Fruit fly (Drosophila melanogaster) whole organism, embryonic: ENCODE data around the gene nst.
A peak's percentile ranks its signal among the peaks of the same experiment; 100 is the strongest.

ENCODE experiments used
- Asciz ChIP-seq: fragments of 200-800 bp; sonication (Bioruptor generic); optimal IDR thresholded peaks from 2 replicates; lab custom pipeline; 2017; ENCODE audit warnings: missing biosample characterization, mild to moderate bottlenecking, missing genetic modification characterization, missing genetic modification reagents
- B-H1 ChIP-seq: fragments of 200-800 bp; sonication (Bioruptor generic); IDR thresholded peaks from 3 replicates; pipeline ENCODE4 v1.3.6; 2022; ENCODE audit warnings: missing biosample characterization, missing genetic modification characterization
- Bdp1 ChIP-seq: fragments of 200-800 bp; sonication (Bioruptor generic); optimal IDR thresholded peaks from 3 replicates; lab custom pipeline; 2016; ENCODE audit warnings: missing biosample characterization, missing genetic modification characterization
- CG10274 ChIP-seq: fragments of 200-800 bp; sonication (Bioruptor generic); optimal IDR thresholded peaks from 3 replicates; lab custom pipeline; 2017; ENCODE audit warnings: missing biosample characterization, mild to moderate bottlenecking, missing genetic modification characterization
- CG14050 ChIP-seq: fragments of 200-800 bp; sonication (Bioruptor generic); IDR thresholded peaks from 3 replicates; pipeline ENCODE4 v1.3.6; 2022; ENCODE audit warnings: missing biosample characterization, missing genetic modification characterization
- CG1647 ChIP-seq: fragments of 200-800 bp; sonication (Bioruptor generic); optimal IDR thresholded peaks from 3 replicates; lab custom pipeline; 2016; ENCODE audit warnings: missing biosample characterization, missing genetic modification characterization
- CG16813 ChIP-seq: fragments of 200-800 bp; sonication (Bioruptor generic); IDR thresholded peaks from 3 replicates; pipeline ENCODE4 v1.3.6; 2022; ENCODE audit warnings: missing biosample characterization, missing genetic modification characterization; ENCODE audit not compliant: partially characterized antibody
- CG2120 ChIP-seq: fragments of 200-800 bp; sonication (Bioruptor generic); optimal IDR thresholded peaks from 3 replicates; lab custom pipeline; 2016; ENCODE audit warnings: missing biosample characterization, missing genetic modification characterization
- CG30020 ChIP-seq: fragments of 200-800 bp; optimal IDR thresholded peaks from 2 replicates; lab custom pipeline; 2019; ENCODE audit warnings: missing biosample characterization, mild to moderate bottlenecking, missing genetic modification characterization, moderate library complexity
- CG30431 ChIP-seq: fragments of 200-800 bp; sonication (Bioruptor generic); optimal IDR thresholded peaks from 2 replicates; lab custom pipeline; 2017; ENCODE audit warnings: missing biosample characterization, missing genetic modification characterization
- CG4617 ChIP-seq: fragments of 200-800 bp; sonication (Bioruptor generic); optimal IDR thresholded peaks from 3 replicates; lab custom pipeline; 2016; ENCODE audit warnings: missing biosample characterization, missing genetic modification characterization, borderline replicate concordance
- CG5180 ChIP-seq: fragments of 200-800 bp; sonication (Bioruptor generic); optimal IDR thresholded peaks from 3 replicates; lab custom pipeline; 2017; ENCODE audit warnings: missing biosample characterization, missing genetic modification characterization, mild to moderate bottlenecking, moderate library complexity, missing genetic modification reagents
- CG7745 ChIP-seq: fragments of 200-800 bp; sonication (Bioruptor generic); optimal IDR thresholded peaks from 2 replicates; lab custom pipeline; 2018; ENCODE audit warnings: missing biosample characterization, mild to moderate bottlenecking, missing genetic modification characterization, moderate library complexity
- CG7839 ChIP-seq: fragments of 200-800 bp; sonication (Bioruptor generic); optimal IDR thresholded peaks from 3 replicates; lab custom pipeline; 2018; ENCODE audit warnings: missing biosample characterization, mild to moderate bottlenecking, missing genetic modification characterization, moderate library complexity
- CG9437 ChIP-seq: fragments of 200-800 bp; sonication (Bioruptor generic); optimal IDR thresholded peaks from 2 replicates; lab custom pipeline; 2018; ENCODE audit warnings: missing biosample characterization, mild to moderate bottlenecking, missing genetic modification characterization
- CG9727 ChIP-seq: fragments of 200-800 bp; sonication (Bioruptor generic); optimal IDR thresholded peaks from 3 replicates; lab custom pipeline; 2017; ENCODE audit warnings: missing biosample characterization, mild to moderate bottlenecking, missing genetic modification characterization
- CkIIα-i1 ChIP-seq: fragments of 200-800 bp; sonication (Bioruptor generic); IDR thresholded peaks from 2 replicates; pipeline ENCODE4 v1.3.6; 2022; ENCODE audit warnings: missing biosample characterization, missing genetic modification characterization
- CrebB ChIP-seq: fragments of 200-800 bp; sonication (Bioruptor generic); optimal IDR thresholded peaks from 3 replicates; lab custom pipeline; 2018; ENCODE audit warnings: missing biosample characterization, mild to moderate bottlenecking, missing genetic modification characterization
- E2f1 ChIP-seq: fragments of 200-800 bp; sonication (Bioruptor generic); IDR thresholded peaks from 2 replicates; pipeline ENCODE4 v1.3.6; 2022; ENCODE audit warnings: missing biosample characterization, missing genetic modification characterization
- Ets65A ChIP-seq: fragments of 200-800 bp; sonication (Bioruptor generic); peaks from one replicate; lab custom pipeline; 2016; ENCODE audit warnings: missing biosample characterization, missing genetic modification characterization
- Hmx ChIP-seq: fragments of 200-800 bp; sonication (Bioruptor generic); optimal IDR thresholded peaks from 2 replicates; lab custom pipeline; 2016; ENCODE audit warnings: missing biosample characterization, missing genetic modification characterization
- Hr78 ChIP-seq, 2 experiments: fragments of 200-800 bp in 1 of 2; fragments of >200 bp in 1 of 2; sonication (Bioruptor generic) in 1 of 2; optimal IDR thresholded peaks; 2 replicates each; lab custom pipeline; 2017 to 2019; ENCODE audit warnings: missing biosample characterization in 2 of 2, missing genetic modification characterization in 2 of 2, mild to moderate bottlenecking in 1 of 2, moderate library complexity in 1 of 2
- Kr ChIP-seq: fragments of 200-800 bp; sonication (Bioruptor generic); optimal IDR thresholded peaks from 2 replicates; lab custom pipeline; 2017; ENCODE audit warnings: missing biosample characterization, mild to moderate bottlenecking, missing genetic modification characterization
- Lhr ChIP-seq: fragments of 200-800 bp; sonication (Bioruptor generic); optimal IDR thresholded peaks from 3 replicates; lab custom pipeline; 2017; ENCODE audit warnings: mild to moderate bottlenecking, missing biosample characterization, missing genetic modification reagents, missing genetic modification characterization
- Nf-YB ChIP-seq: fragments of 200-800 bp; sonication (Bioruptor generic); optimal IDR thresholded peaks from 3 replicates; lab custom pipeline; 2019; ENCODE audit warnings: missing biosample characterization, mild to moderate bottlenecking, missing genetic modification characterization, moderate library complexity
- NfI ChIP-seq: fragments of 200-800 bp; sonication (Bioruptor generic); optimal IDR thresholded peaks from 3 replicates; lab custom pipeline; 2018; ENCODE audit warnings: missing biosample characterization, mild to moderate bottlenecking, missing genetic modification characterization, moderate library complexity
- Pdp1 ChIP-seq, 2 experiments: fragments of 200-800 bp; sonication (Bioruptor generic); optimal IDR thresholded peaks; 3 replicates each; lab custom pipeline; 2016; ENCODE audit warnings: missing biosample characterization in 2 of 2, missing genetic modification characterization in 2 of 2, mild to moderate bottlenecking in 1 of 2, moderate library complexity in 1 of 2
- caup ChIP-seq: fragments of 200-800 bp; sonication (Bioruptor generic); optimal IDR thresholded peaks from 3 replicates; lab custom pipeline; 2017; ENCODE audit warnings: missing biosample characterization, mild to moderate bottlenecking, missing genetic modification characterization, moderate library complexity; ENCODE audit not compliant: severe bottlenecking
- crp ChIP-seq, 2 experiments: fragments of 200-800 bp; sonication (Bioruptor generic); optimal IDR thresholded peaks; 2 replicates in 1 of 2; 3 replicates in 1 of 2; lab custom pipeline; 2017; ENCODE audit warnings: missing biosample characterization in 2 of 2, missing genetic modification characterization in 2 of 2, mild to moderate bottlenecking in 1 of 2, moderate library complexity in 1 of 2
- cwo ChIP-seq: fragments of 200-800 bp; sonication (Bioruptor generic); optimal IDR thresholded peaks from 3 replicates; lab custom pipeline; 2017; ENCODE audit warnings: missing biosample characterization, missing genetic modification characterization, mild to moderate bottlenecking, moderate library complexity, missing genetic modification reagents
- dan ChIP-seq: fragments of 200-800 bp; sonication (Bioruptor generic); IDR thresholded peaks from 2 replicates; pipeline ENCODE4 v1.3.6; 2022; ENCODE audit warnings: missing biosample characterization, missing genetic modification characterization
- disco-r ChIP-seq: fragments of 200-800 bp; sonication (Bioruptor generic); optimal IDR thresholded peaks from 2 replicates; lab custom pipeline; 2016; ENCODE audit warnings: missing biosample characterization, missing genetic modification characterization
- dysf ChIP-seq: fragments of 200-800 bp; sonication (Bioruptor generic); IDR thresholded peaks from 3 replicates; pipeline ENCODE4 v1.3.6; 2022; ENCODE audit warnings: missing biosample characterization, missing genetic modification characterization
- grn ChIP-seq: fragments of 200-800 bp; sonication (Bioruptor generic); optimal IDR thresholded peaks from 3 replicates; lab custom pipeline; 2017; ENCODE audit warnings: missing biosample characterization, missing genetic modification characterization
- hbn ChIP-seq: fragments of 200-800 bp; sonication (Bioruptor generic); IDR thresholded peaks from 2 replicates; pipeline ENCODE4 v1.3.6; 2022; ENCODE audit warnings: missing biosample characterization, missing genetic modification characterization; ENCODE audit not compliant: partially characterized antibody
- her ChIP-seq: fragments of 200-800 bp; sonication (Bioruptor generic); optimal IDR thresholded peaks from 2 replicates; lab custom pipeline; 2016; ENCODE audit warnings: missing biosample characterization, missing genetic modification characterization
- inv ChIP-seq: fragments of 200-800 bp; sonication (Bioruptor generic); IDR thresholded peaks from 2 replicates; pipeline ENCODE4 v1.3.6; 2022; ENCODE audit warnings: missing biosample characterization, missing genetic modification characterization; ENCODE audit not compliant: partially characterized antibody
- kah ChIP-seq: fragments of 200-800 bp; sonication (Bioruptor generic); optimal IDR thresholded peaks from 2 replicates; lab custom pipeline; 2018; ENCODE audit warnings: missing biosample characterization, mild to moderate bottlenecking, missing genetic modification characterization
- lab ChIP-seq: fragments of 200-800 bp; sonication (Bioruptor generic); optimal IDR thresholded peaks from 3 replicates; lab custom pipeline; 2017; ENCODE audit warnings: missing biosample characterization, missing genetic modification characterization, mild to moderate bottlenecking, moderate library complexity, missing genetic modification reagents
- lov ChIP-seq, 2 experiments: fragments of 200-800 bp in 1 of 2; fragments of >200 bp in 1 of 2; sonication (Bioruptor generic) in 1 of 2; IDR thresholded peaks in 1 of 2; optimal IDR thresholded peaks in 1 of 2; 2 replicates in 1 of 2; 3 replicates in 1 of 2; pipeline versions ENCODE4 v1.3.6 to Lab custom; 2017 to 2022; ENCODE audit warnings: missing biosample characterization in 1 of 2, missing genetic modification characterization in 1 of 2
- luna ChIP-seq: fragments of 200-800 bp; sonication (Bioruptor generic); optimal IDR thresholded peaks from 2 replicates; lab custom pipeline; 2016; ENCODE audit warnings: missing biosample characterization, missing genetic modification characterization
- mirr ChIP-seq: fragments of 200-800 bp; sonication (Bioruptor generic); optimal IDR thresholded peaks from 3 replicates; lab custom pipeline; 2018; ENCODE audit warnings: missing biosample characterization, mild to moderate bottlenecking, missing genetic modification characterization
- prd ChIP-seq, 3 experiments: fragments of >200 bp in 2 of 3; fragments of 200-800 bp in 1 of 3; sonication (Bioruptor generic) in 1 of 3; optimal IDR thresholded peaks in 2 of 3; IDR thresholded peaks in 1 of 3; 2 replicates in 2 of 3; 3 replicates in 1 of 3; pipeline versions ENCODE4 v1.3.6 to Lab custom; 2017 to 2022; ENCODE audit warnings: missing biosample characterization in 1 of 3, missing genetic modification characterization in 1 of 3
- psq ChIP-seq: fragments of 200-800 bp; sonication (Bioruptor generic); optimal IDR thresholded peaks from 2 replicates; lab custom pipeline; 2017; ENCODE audit warnings: missing biosample characterization, missing genetic modification characterization
- pum ChIP-seq: fragments of 200-800 bp; sonication (Bioruptor generic); optimal IDR thresholded peaks from 2 replicates; lab custom pipeline; 2016; ENCODE audit warnings: missing biosample characterization, missing genetic modification characterization
- slbo ChIP-seq: fragments of 200-800 bp; sonication (Bioruptor generic); IDR thresholded peaks from 2 replicates; pipeline ENCODE4 v1.3.6; 2022; ENCODE audit warnings: missing biosample characterization, missing genetic modification characterization
- unpg ChIP-seq: fragments of 200-800 bp; sonication (Bioruptor generic); optimal IDR thresholded peaks from 3 replicates; lab custom pipeline; 2018; ENCODE audit warnings: missing biosample characterization, mild to moderate bottlenecking, missing genetic modification characterization, moderate library complexity
- wor ChIP-seq: fragments of 200-800 bp; sonication (Bioruptor generic); IDR thresholded peaks from 2 replicates; pipeline ENCODE4 v1.3.6; 2022; ENCODE audit warnings: missing biosample characterization, missing genetic modification characterization

nst gene

dm6 chr3L:12501249-12501648 is 28.7 kb downstream of the nst start, which contains the start of the genes CG10638 and CG10681 (continued):
- no peak for TF ChIP-seq lov (optimal IDR thresholded peaks at IDR 0.05; lab: Kevin White, UChicago)
- TF ChIP-seq lov (GFP tag; IDR thresholded peaks at IDR 0.05; lab: Robert Waterston, UW), result no peak
- TF ChIP-seq Hmx (GFP tag; lab: Kevin White, UChicago), result peak; percentile 0
- TF ChIP-seq mirr, result no peak
- TF ChIP-seq hbn, result no peak
- TF ChIP-seq Ets65A (GFP tag; lab: Kevin White, UChicago), result peak; percentile 79
- no peak for TF ChIP-seq Kr (GFP tag; lab: Kevin White, UChicago)
- peak; percentile 24 for TF ChIP-seq Asciz (GFP tag; lab: Kevin White, UChicago)
- no peak for TF ChIP-seq Nf-YB (GFP tag; lab: Kevin White, UChicago)
- TF ChIP-seq CrebB (tag; lab: Kevin White, UChicago), result peak; percentile 1
- no peak for TF ChIP-seq grn
- TF ChIP-seq dan, result no peak
- TF ChIP-seq Bdp1 (GFP tag; lab: Kevin White, UChicago), result no peak
- peak; percentile 45 for TF ChIP-seq Lhr (GFP tag; lab: Kevin White, UChicago)
- no peak for TF ChIP-seq pum (GFP tag; lab: Kevin White, UChicago)
- TF ChIP-seq CG7745 (tag; lab: Kevin White, UChicago), result no peak
- TF ChIP-seq cwo (GFP tag; lab: Kevin White, UChicago), result no peak
- peak; percentile 24; the same call in 1 of the 2 replicates for TF ChIP-seq slbo (GFP tag; lab: Robert Waterston, UW)
- TF ChIP-seq CG7839 (tag; lab: Kevin White, UChicago), result peak; percentile 15
- no peak for TF ChIP-seq her
- peak; percentile 54 for TF ChIP-seq unpg
- TF ChIP-seq disco-r, result no peak
- TF ChIP-seq crp (GFP tag; optimal IDR thresholded peaks at IDR 0.05; lab: Kevin White, UChicago), result peak; percentile 67 to 91
- TF ChIP-seq CG9437, result no peak
- no peak for TF ChIP-seq CkIIα-i1 (GFP tag; lab: Robert Waterston, UW)
- TF ChIP-seq NfI (GFP tag; lab: Kevin White, UChicago), result peak; percentile 27
- no peak for TF ChIP-seq kah
- TF ChIP-seq CG9727, result peak; percentile 26
- peak; percentile 33 for TF ChIP-seq CG30020
- TF ChIP-seq CG14050 (GFP tag; lab: Robert Waterston, UW), result no peak
- TF ChIP-seq inv (GFP tag; lab: Robert Waterston, UW), result no peak
- no peak for TF ChIP-seq caup
- TF ChIP-seq CG2120, result peak; percentile 66
- no peak for TF ChIP-seq CG1647 (GFP tag; lab: Kevin White, UChicago)
- no peak for TF ChIP-seq psq
- TF ChIP-seq CG16813 (GFP tag; lab: Robert Waterston, UW), result no peak
- TF ChIP-seq wor (GFP tag; lab: Robert Waterston, UW), result no peak
- TF ChIP-seq, all 482 proteins: peak for 154

DNA sequence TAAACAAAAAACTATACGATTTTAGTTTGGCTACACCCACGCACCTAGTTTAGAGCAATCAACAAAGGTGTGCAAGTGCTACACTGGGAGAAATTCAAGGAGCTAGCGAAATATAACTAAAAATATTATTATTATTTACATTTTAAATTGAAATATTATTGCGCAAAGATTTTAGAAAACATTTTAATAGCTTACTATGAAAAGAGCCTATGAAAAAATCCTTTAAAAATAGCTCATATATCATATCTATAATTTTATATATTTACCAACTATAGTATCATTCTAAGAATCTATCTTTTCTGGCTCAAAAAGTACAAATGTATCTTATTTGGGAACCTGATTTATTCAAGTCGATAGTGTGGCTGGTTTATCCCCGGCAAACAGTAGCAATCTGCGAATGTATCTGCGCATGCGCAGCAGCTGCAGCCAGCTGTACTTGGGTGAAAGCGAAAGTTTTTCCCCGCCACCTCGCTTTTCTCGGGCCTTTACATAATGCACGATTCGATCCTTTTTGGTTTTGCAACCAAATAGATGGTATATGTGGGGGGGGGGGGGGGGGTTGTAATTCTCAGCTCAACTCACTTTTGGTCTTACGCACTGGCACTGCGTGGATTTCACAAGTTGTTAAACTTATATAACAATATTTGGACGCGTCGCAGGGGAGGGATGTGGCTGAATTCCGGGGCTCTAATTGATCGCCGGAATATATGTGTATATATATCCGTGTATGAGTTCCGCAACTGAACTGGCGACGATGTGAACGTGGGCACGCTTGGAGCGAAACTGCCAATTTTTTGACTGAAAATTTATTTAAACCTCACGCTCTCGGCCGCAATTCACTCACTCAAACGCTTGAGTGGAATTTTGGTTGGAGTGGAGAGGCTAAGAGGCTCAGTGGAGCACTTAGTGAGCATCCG is 33.3 kb downstream of the nst start, which contains the start of gene CG10657:
CG10657 (minus strand) TSS at position 789 of the 917 bp plus-strand sequence.
- no peak for TF ChIP-seq E2f1
- TF ChIP-seq lab (GFP tag; lab: Kevin White, UChicago), result no peak
- no peak for TF ChIP-seq B-H1 (GFP tag; lab: Robert Waterston, UW)
- peak in 1 of 2 experiments; percentile 92 for TF ChIP-seq Pdp1 (GFP tag; optimal IDR thresholded peaks at IDR 0.05; lab: Kevin White, UChicago)
- no peak for TF ChIP-seq prd (optimal IDR thresholded peaks at IDR 0.05; lab: Kevin White, UChicago)
- TF ChIP-seq prd (GFP tag; IDR thresholded peaks at IDR 0.05; lab: Robert Waterston, UW), result no peak
- no peak for TF ChIP-seq CG5180 (GFP tag; lab: Kevin White, UChicago)
- TF ChIP-seq CG4617, result no peak
- TF ChIP-seq CG10274 (GFP tag; lab: Kevin White, UChicago), result no peak
- TF ChIP-seq luna, result no peak
- TF ChIP-seq CG30431 (GFP tag; lab: Kevin White, UChicago), result no peak
- no peak for TF ChIP-seq Hr78 (GFP tag; optimal IDR thresholded peaks at IDR 0.05; lab: Kevin White, UChicago)
- TF ChIP-seq dan, result no peak
- TF ChIP-seq dysf (GFP tag; lab: Robert Waterston, UW), result peak; percentile 37; the same call in 1 of the 3 replicates
